Worm (Caenorhabditis elegans): ENCODE results near the gene Y119D3B.21.

DNA sequence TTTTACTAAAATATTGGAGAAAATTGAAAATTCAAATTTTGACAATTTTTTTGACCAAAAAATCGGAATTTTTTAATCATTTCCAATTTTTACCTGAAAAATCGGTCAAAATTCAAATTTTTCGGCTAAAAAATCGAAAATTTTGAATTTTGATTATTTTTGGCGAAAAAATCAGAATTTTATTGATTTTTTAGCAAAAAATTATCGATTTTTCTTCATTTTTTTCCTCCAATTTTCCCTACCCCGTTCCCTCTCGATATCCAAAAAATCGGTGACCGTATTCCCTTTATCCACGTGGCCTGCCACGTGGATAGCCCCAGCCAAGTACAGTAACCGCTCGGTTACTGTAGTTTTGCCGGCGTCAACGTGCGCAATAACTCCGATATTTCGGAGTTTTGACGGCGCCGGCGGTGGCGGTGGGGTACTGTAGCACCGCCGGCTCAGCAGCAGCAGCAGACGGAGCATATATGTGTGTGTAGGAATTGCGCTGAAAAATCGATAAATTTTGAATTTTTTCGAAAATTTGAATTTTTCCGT, 21.4 kb upstream of the Y119D3B.21 start, which contains the start of gene Y119D3B.14:
- TF ChIP-seq ztf-11 (tag; optimal IDR thresholded peaks at IDR 0.05) (no peak), pqm-1 (tag; optimal IDR thresholded peaks at IDR 0.05) (no peak), zag-1 (tag; optimal IDR thresholded peaks at IDR 0.05) (no peak)
